Fruit fly (Drosophila melanogaster): ENCODE measurements around the gene VAChT.

Gene VAChT

dm6 chr3R:18677500-18677940 is 27.8 kb upstream of the VAChT start, which contains the start of the genes dind and CG7706 (continued):
- TF ChIP-seq CG9932 (GFP tag; IDR thresholded peaks at IDR 0.05) (no peak), Awh (GFP tag; IDR thresholded peaks at IDR 0.05) (no peak), B-H2 (GFP tag; optimal IDR thresholded peaks at IDR 0.05) (no peak), Hsf (GFP tag; optimal IDR thresholded peaks at IDR 0.05) (no peak), CG6689 (GFP tag; IDR thresholded peaks at IDR 0.05) (peak; percentile 45; the same call in 1 of the 2 replicates), CG9609 (GFP tag; optimal IDR thresholded peaks at IDR 0.05) (no peak), NK7.1 (GFP tag; optimal IDR thresholded peaks at IDR 0.05) (no peak), C15 (GFP tag; IDR thresholded peaks at IDR 0.05) (no peak), CG10959 (GFP tag; IDR thresholded peaks at IDR 0.05) (no peak), CG11504 (tag; optimal IDR thresholded peaks at IDR 0.05) (no peak), CG31388 (GFP tag; optimal IDR thresholded peaks at IDR 0.05) (no peak), pros (GFP tag; optimal IDR thresholded peaks at IDR 0.05) (no peak), tna (GFP tag; IDR thresholded peaks at IDR 0.05; ENCODE audit: partially characterized antibody) (no peak), stwl (tag; optimal IDR thresholded peaks at IDR 0.05) (peak; percentile 73), Meics (GFP tag; optimal IDR thresholded peaks at IDR 0.05) (no peak), Nf-YB (GFP tag; optimal IDR thresholded peaks at IDR 0.05) (no peak), Xrp1 (GFP tag; IDR thresholded peaks at IDR 0.05) (no peak), CG1603 (tag; optimal IDR thresholded peaks at IDR 0.05) (no peak), crol (GFP tag; IDR thresholded peaks at IDR 0.05) (no peak), her (GFP tag; optimal IDR thresholded peaks at IDR 0.05) (no peak), gsb-n (tag; optimal IDR thresholded peaks at IDR 0.05) (no peak), CG13287 (GFP tag; IDR thresholded peaks at IDR 0.05; ENCODE audit: partially characterized antibody) (no peak), Rx (GFP tag; IDR thresholded peaks at IDR 0.05) (no peak), CG9797 (GFP tag; optimal IDR thresholded peaks at IDR 0.05) (peak; percentile 59), fu2 (GFP tag; optimal IDR thresholded peaks at IDR 0.05) (no peak), CG17802 (tag; optimal IDR thresholded peaks at IDR 0.05) (peak; percentile 59), CG2678 (tag; optimal IDR thresholded peaks at IDR 0.05) (no peak), tio (GFP tag; optimal IDR thresholded peaks at IDR 0.05) (no peak), CG4404 (GFP tag; IDR thresholded peaks at IDR 0.05) (no peak), bigmax (GFP tag; optimal IDR thresholded peaks at IDR 0.05) (no peak), danr (GFP tag; IDR thresholded peaks at IDR 0.05) (no peak), CG6854 (GFP tag; optimal IDR thresholded peaks at IDR 0.05) (no peak), CG30020 (tag; optimal IDR thresholded peaks at IDR 0.05) (peak; percentile 86), so (GFP tag; IDR thresholded peaks at IDR 0.05) (no peak), zen (tag; optimal IDR thresholded peaks at IDR 0.05) (no peak), CG2202 (tag; optimal IDR thresholded peaks at IDR 0.05) (no peak), Dad (GFP tag; optimal IDR thresholded peaks at IDR 0.05) (no peak), sens (GFP tag) (peak; percentile 78), CG18619 (GFP tag; optimal IDR thresholded peaks at IDR 0.05) (no peak), emc (GFP tag; optimal IDR thresholded peaks at IDR 0.05) (no peak), NfI (GFP tag; optimal IDR thresholded peaks at IDR 0.05) (no peak), tll (GFP tag; optimal IDR thresholded peaks at IDR 0.05) (no peak), otp (GFP tag; IDR thresholded peaks at IDR 0.05) (no peak), CG7372 (GFP tag; IDR thresholded peaks at IDR 0.05) (no peak), Kr (GFP tag; optimal IDR thresholded peaks at IDR 0.05) (no peak), Fer1 (GFP tag; optimal IDR thresholded peaks at IDR 0.05) (no peak), Poxn (GFP tag; IDR thresholded peaks at IDR 0.05) (no peak), CG15696 (tag; optimal IDR thresholded peaks at IDR 0.05) (no peak), Scr (GFP tag; IDR thresholded peaks at IDR 0.05; ENCODE audit: partially characterized antibody) (no peak), phol (tag; optimal IDR thresholded peaks at IDR 0.05) (peak; percentile 52), caup (GFP tag; optimal IDR thresholded peaks at IDR 0.05; ENCODE audit: severe bottlenecking) (no peak), CG2889 (GFP tag; IDR thresholded peaks at IDR 0.05) (no peak)

All from whole organism, embryonic.